Fruit fly (Drosophila melanogaster): ENCODE results near the gene CG14314.
A peak's percentile ranks its signal among the peaks of the same experiment; 100 is the strongest.

The CG14314 gene

DNA sequence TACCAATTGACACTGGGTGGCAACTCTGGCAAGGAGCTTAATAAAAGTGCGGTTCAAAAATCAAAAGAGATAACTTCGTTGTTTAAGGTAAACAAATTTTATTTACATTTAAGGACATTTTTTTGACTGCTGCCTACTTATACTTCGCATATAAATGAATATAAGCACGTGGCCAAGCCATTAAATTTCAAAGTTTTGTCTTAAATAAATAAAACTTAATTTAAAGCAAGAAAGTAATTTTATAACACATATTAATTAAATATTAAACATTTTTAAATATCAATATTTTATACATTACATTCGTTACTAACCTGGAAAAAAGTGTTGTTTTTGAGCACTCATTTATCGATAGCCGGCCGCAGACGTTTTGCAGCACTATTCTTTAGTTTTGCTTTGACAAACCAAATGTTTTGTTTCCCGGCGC, 27.2 kb upstream of the CG14314 start, which contains the start of the genes CG12321 and MED17 (continued):
- peak; percentile 19 for TF ChIP-seq mirr (GFP tag; optimal IDR thresholded peaks at IDR 0.05)
- peak; percentile 50; the same call in 1 of the 2 replicates for TF ChIP-seq Awh (GFP tag; IDR thresholded peaks at IDR 0.05)
- TF ChIP-seq Ets97D (GFP tag; optimal IDR thresholded peaks at IDR 0.05): peak; percentile 55
- peak; percentile 96 for TF ChIP-seq CG12659 (GFP tag; optimal IDR thresholded peaks at IDR 0.05)
- peak; percentile 73 for TF ChIP-seq CG30020 (tag; optimal IDR thresholded peaks at IDR 0.05)
- TF ChIP-seq CG14965 (GFP tag; optimal IDR thresholded peaks at IDR 0.05; ENCODE audit: borderline replicate concordance): no peak
- peak; percentile 85 for TF ChIP-seq fd96Cb (tag; optimal IDR thresholded peaks at IDR 0.05)
- TF ChIP-seq sim (GFP tag; IDR thresholded peaks at IDR 0.05): 0 out of 2 replicates have a peak, but pooled peaks have one; percentile 31
- TF ChIP-seq fd102C (GFP tag; optimal IDR thresholded peaks at IDR 0.05): no peak
- TF ChIP-seq pita (GFP tag; optimal IDR thresholded peaks at IDR 0.05): no peak
- peak; percentile 90 for TF ChIP-seq Ssrp (tag; optimal IDR thresholded peaks at IDR 0.05)
- TF ChIP-seq CG11504 (tag; optimal IDR thresholded peaks at IDR 0.05): peak; percentile 87
- TF ChIP-seq CG3065 (GFP tag; optimal IDR thresholded peaks at IDR 0.05): peak; percentile 82
- peak; percentile 84 for TF ChIP-seq CG18764 (GFP tag; optimal IDR thresholded peaks at IDR 0.05)
- peak; percentile 29 for TF ChIP-seq Atf-2 (GFP tag; optimal IDR thresholded peaks at IDR 0.05)
- TF ChIP-seq Aef1 (GFP tag; IDR thresholded peaks at IDR 0.05): peak; percentile 90
- peak; percentile 77 for TF ChIP-seq CG15696 (tag; optimal IDR thresholded peaks at IDR 0.05)
- peak; percentile 79 for TF ChIP-seq twi (tag; optimal IDR thresholded peaks at IDR 0.05)
- TF ChIP-seq Lim3 (GFP tag; IDR thresholded peaks at IDR 0.05): peak; percentile 64; the same call in 1 of the 2 replicates
- TF ChIP-seq CG31365 (tag; optimal IDR thresholded peaks at IDR 0.05): no peak
- TF ChIP-seq stwl (tag; optimal IDR thresholded peaks at IDR 0.05): peak; percentile 75
- no peak for TF ChIP-seq CG9876 (GFP tag; optimal IDR thresholded peaks at IDR 0.05)
- TF ChIP-seq scrt (GFP tag; optimal IDR thresholded peaks at IDR 0.05): peak; percentile 71
- no peak for TF ChIP-seq CG1832 (GFP tag; optimal IDR thresholded peaks at IDR 0.05)
- TF ChIP-seq ab (GFP tag; optimal IDR thresholded peaks at IDR 0.05): peak; percentile 41
- peak; percentile 81 for TF ChIP-seq CG18011 (GFP tag; optimal IDR thresholded peaks at IDR 0.05)
- peak; percentile 76; the same call in 2 of the 3 replicates for TF ChIP-seq CG3726 (GFP tag; IDR thresholded peaks at IDR 0.05)
- peak; percentile 34 for TF ChIP-seq shn (GFP tag; optimal IDR thresholded peaks at IDR 0.05)
- no peak for TF ChIP-seq CG2199 (GFP tag; IDR thresholded peaks at IDR 0.05)
- TF ChIP-seq CG17568 (GFP tag; optimal IDR thresholded peaks at IDR 0.05): no peak
- TF ChIP-seq CG10366 (GFP tag; IDR thresholded peaks at IDR 0.05): peak; percentile 82
- TF ChIP-seq Abd-B (GFP tag; optimal IDR thresholded peaks at IDR 0.05): peak; percentile 94
- TF ChIP-seq E2f1 (GFP tag; IDR thresholded peaks at IDR 0.05): peak; percentile 88
- no peak for TF ChIP-seq Neu2 (GFP tag; optimal IDR thresholded peaks at IDR 0.05; ENCODE audit: borderline replicate concordance)
- no peak for TF ChIP-seq CG4282 (GFP tag; optimal IDR thresholded peaks at IDR 0.05)
- TF ChIP-seq HmgD (GFP tag; optimal IDR thresholded peaks at IDR 0.05): no peak
- no peak for TF ChIP-seq TFAM (GFP tag; optimal IDR thresholded peaks at IDR 0.05)
- TF ChIP-seq CG2875 (GFP tag; optimal IDR thresholded peaks at IDR 0.05): peak; percentile 79
- TF ChIP-seq chif (GFP tag; optimal IDR thresholded peaks at IDR 0.05): peak in 1 of 2 experiments; percentile 49
- peak in 1 of 2 experiments; percentile 53 for TF ChIP-seq crp (GFP tag; optimal IDR thresholded peaks at IDR 0.05)
- peak; percentile 88 for TF ChIP-seq lmd (GFP tag; IDR thresholded peaks at IDR 0.05)
- TF ChIP-seq CG6765 (GFP tag; optimal IDR thresholded peaks at IDR 0.05): peak; percentile 76
- peak; percentile 94 for TF ChIP-seq CG1602 (GFP tag; optimal IDR thresholded peaks at IDR 0.05)
- peak; percentile 96 for TF ChIP-seq Hr3 (GFP tag; optimal IDR thresholded peaks at IDR 0.05)
- peak; percentile 57; the same call in 1 of the 3 replicates for TF ChIP-seq Optix (GFP tag; IDR thresholded peaks at IDR 0.05)
- TF ChIP-seq unc-4 (GFP tag; IDR thresholded peaks at IDR 0.05; ENCODE audit: partially characterized antibody): peak; percentile 31; the same call in 1 of the 2 replicates
- TF ChIP-seq CG12155 (GFP tag; optimal IDR thresholded peaks at IDR 0.05): peak; percentile 90
- TF ChIP-seq CG4617 (GFP tag; optimal IDR thresholded peaks at IDR 0.05; ENCODE audit: borderline replicate concordance): peak; percentile 83
- TF ChIP-seq MTF-1 (GFP tag; optimal IDR thresholded peaks at IDR 0.05; ENCODE audit: borderline replicate concordance): no peak

Data from whole organism, embryonic.